Worm (Caenorhabditis elegans): Measurements from ENCODE around the gene C14A6.7.

- TF ChIP-seq nhr-237 (tag; optimal IDR thresholded peaks at IDR 0.05) (no peak), lin-39 (tag; optimal IDR thresholded peaks at IDR 0.05) (no peak), lsy-2 (tag; optimal IDR thresholded peaks at IDR 0.05) (no peak), lin-13 (GFP tag; optimal IDR thresholded peaks at IDR 0.05) (no peak), elt-3 (tag; optimal IDR thresholded peaks at IDR 0.05) (no peak), fkh-10 (GFP tag; optimal IDR thresholded peaks at IDR 0.05) (no peak), ztf-11 (tag; optimal IDR thresholded peaks at IDR 0.05) (no peak), unc-62 (GFP tag; optimal IDR thresholded peaks at IDR 0.05) (no peak), mdl-1 (tag; optimal IDR thresholded peaks at IDR 0.05) (no peak), irx-1 (tag; optimal IDR thresholded peaks at IDR 0.05) (no peak), ceh-90 (tag; optimal IDR thresholded peaks at IDR 0.05) (no peak), nhr-28 (tag; optimal IDR thresholded peaks at IDR 0.05) (no peak), nhr-20 (tag; optimal IDR thresholded peaks at IDR 0.05) (no peak)
Measured at ce11 chrV:18189181-18189580, 21.0 kb upstream of the C14A6.7 start, which contains the start of gene clec-246.
